Worm (Caenorhabditis elegans): ENCODE data around the gene R13A5.15.
A peak's percentile ranks its signal among the peaks of the same experiment; 100 is the strongest.
"Not testable (repeated sequence)": the region's sequence is repeated elsewhere in the genome, so short reads cannot be mapped to it uniquely, and the experiment has no call there.

Gene R13A5.15

ce11 chrIII:7588214-7588613 lies at the start of gene R13A5.15:
TSS of gene R13A5.15 (minus strand) at chrIII:7588314.
- TF ChIP-seq W03F9.2 (tag; optimal IDR thresholded peaks at IDR 0.05) (no peak), dao-5 (tag; optimal IDR thresholded peaks at IDR 0.05) (no peak), him-1 (tag; optimal IDR thresholded peaks at IDR 0.05) (no peak)

ce11 chrIII:7625086-7625485 lies 37.0 kb upstream of the R13A5.15 start, which contains the start of gene fbn-1:
TSS of gene fbn-1 (plus strand) at chrIII:7625386.
- TF ChIP-seq dao-5 (tag; optimal IDR thresholded peaks at IDR 0.05) (no peak), him-1 (tag; optimal IDR thresholded peaks at IDR 0.05) (no peak), W03F9.2 (tag; optimal IDR thresholded peaks at IDR 0.05) (no peak)

ce11 chrIII:7622922-7623321 lies 34.8 kb upstream of the R13A5.15 start:
- TF ChIP-seq W03F9.2 (tag; optimal IDR thresholded peaks at IDR 0.05) (no peak), him-1 (tag; optimal IDR thresholded peaks at IDR 0.05) (no peak), dao-5 (tag; optimal IDR thresholded peaks at IDR 0.05) (no peak)

- TF ChIP-seq dao-5 (tag; optimal IDR thresholded peaks at IDR 0.05) = no peak
- TF ChIP-seq W03F9.2 (tag; optimal IDR thresholded peaks at IDR 0.05) = no peak
- no peak for TF ChIP-seq him-1 (tag; optimal IDR thresholded peaks at IDR 0.05)
Observed at ce11 chrIII:7621355-7621754, 33.2 kb upstream of the R13A5.15 start.

- no peak for TF ChIP-seq dao-5 (tag; optimal IDR thresholded peaks at IDR 0.05)
- no peak for TF ChIP-seq him-1 (tag; optimal IDR thresholded peaks at IDR 0.05)
- TF ChIP-seq W03F9.2 (tag; optimal IDR thresholded peaks at IDR 0.05) = no peak
Observed at ce11 chrIII:7619846-7620245, 31.7 kb upstream of the R13A5.15 start.

ce11 chrIII:7618294-7618693 lies 30.2 kb upstream of the R13A5.15 start:
- TF ChIP-seq him-1 (tag; optimal IDR thresholded peaks at IDR 0.05) = no peak

- TF ChIP-seq W03F9.2 (tag; optimal IDR thresholded peaks at IDR 0.05) = no peak
- no peak for TF ChIP-seq him-1 (tag; optimal IDR thresholded peaks at IDR 0.05)
- TF ChIP-seq dao-5 (tag; optimal IDR thresholded peaks at IDR 0.05) = no peak
Observed at ce11 chrIII:7616228-7616627, 28.1 kb upstream of the R13A5.15 start, which contains the start of gene T04A6.1. TSS of gene T04A6.1 (plus strand) at chrIII:7616528.

- TF ChIP-seq W03F9.2 (tag; optimal IDR thresholded peaks at IDR 0.05) = no peak
- no peak for TF ChIP-seq dao-5 (tag; optimal IDR thresholded peaks at IDR 0.05)
- TF ChIP-seq him-1 (tag; optimal IDR thresholded peaks at IDR 0.05) = no peak
Observed at ce11 chrIII:7614530-7614929, 26.4 kb upstream of the R13A5.15 start, which contains the start of gene T04A6.2. TSS of gene T04A6.2 (plus strand) at chrIII:7614830.

ce11 chrIII:7609168-7609567 lies 21.1 kb upstream of the R13A5.15 start, which contains the start of gene nsph-4.3:
TSS of gene nsph-4.3 (minus strand) at chrIII:7609268.
- TF ChIP-seq W03F9.2 (tag; optimal IDR thresholded peaks at IDR 0.05) = no peak
- no peak for TF ChIP-seq dao-5 (tag; optimal IDR thresholded peaks at IDR 0.05)
- TF ChIP-seq him-1 (tag; optimal IDR thresholded peaks at IDR 0.05) = no peak

ce11 chrIII:7608223-7608622 lies 20.1 kb upstream of the R13A5.15 start, which contains the start of gene T04A6.3:
TSS of gene T04A6.3 (minus strand) at chrIII:7608323.
- no peak for TF ChIP-seq W03F9.2 (tag; optimal IDR thresholded peaks at IDR 0.05)
- TF ChIP-seq him-1 (tag; optimal IDR thresholded peaks at IDR 0.05) = no peak
- no peak for TF ChIP-seq dao-5 (tag; optimal IDR thresholded peaks at IDR 0.05)

- not testable (repeated sequence) for TF ChIP-seq dao-5, W03F9.2, him-1 (tag; optimal IDR thresholded peaks at IDR 0.05)
Observed at ce11 chrIII:7594482-7594881, 6.4 kb upstream of the R13A5.15 start, which contains the start of gene Y80D4G.2. TSS of gene Y80D4G.2 (minus strand) at chrIII:7594582.

ce11 chrIII:7593285-7593928 lies 5.3 kb upstream of the R13A5.15 start, which contains the start of gene R13A5.11:
TSS of gene R13A5.11 (minus strand) at chrIII:7593335.
- no peak for TF ChIP-seq him-1 (tag; optimal IDR thresholded peaks at IDR 0.05)
- no peak for TF ChIP-seq dao-5 (tag; optimal IDR thresholded peaks at IDR 0.05)
- no peak for TF ChIP-seq W03F9.2 (tag; optimal IDR thresholded peaks at IDR 0.05)

ce11 chrIII:7584131-7584646 lies 3.9 kb downstream of the R13A5.15 start, which contains the start of gene cup-5:
TSS of gene cup-5 (plus strand) at chrIII:7584181.
- TF ChIP-seq dao-5 (tag; optimal IDR thresholded peaks at IDR 0.05) (no peak), him-1 (tag; optimal IDR thresholded peaks at IDR 0.05) (peak; percentile 25), W03F9.2 (tag; optimal IDR thresholded peaks at IDR 0.05) (peak; percentile 21)

- TF ChIP-seq him-1 (tag; optimal IDR thresholded peaks at IDR 0.05) (no peak), dao-5 (tag; optimal IDR thresholded peaks at IDR 0.05) (no peak), W03F9.2 (tag; optimal IDR thresholded peaks at IDR 0.05) (no peak)
Observed at ce11 chrIII:7582885-7583284, 5.2 kb downstream of the R13A5.15 start, which contains the start of gene R13A5.10. TSS of gene R13A5.10 (minus strand) at chrIII:7582985.
